Worm (Caenorhabditis elegans) whole organism, young adult: Measurements from ENCODE around the gene C15H11.1.

Source experiments
- egrh-3 ChIP-seq: fragments of 200-800 bp; sonication (Bioruptor generic); IDR thresholded peaks from 2 replicates; pipeline ENCODE4 v1.3.6; 2022; ENCODE audit warnings: missing genetic modification reagents, missing genetic modification characterization, missing compliant biosample characterization
- hlh-26 ChIP-seq: fragments of 200-800 bp; sonication (Bioruptor generic); conservative IDR thresholded peaks from 2 replicates; pipeline ENCODE4 v1.3.6; 2022; ENCODE audit warnings: missing genetic modification reagents, missing genetic modification characterization, missing compliant biosample characterization
- hsf-1 ChIP-seq: fragments of 200-800 bp; sonication (Bioruptor generic); IDR thresholded peaks from 2 replicates; pipeline ENCODE4 v1.3.6; 2022; ENCODE audit warnings: missing genetic modification reagents, missing genetic modification characterization, missing compliant biosample characterization
- sdz-38 ChIP-seq: sonication (generic microtip); optimal IDR thresholded peaks from 2 replicates; lab custom pipeline; 2016; ENCODE audit warnings: missing genotype, missing genetic modification characterization, missing compliant biosample characterization
- unc-130 ChIP-seq: sonication (generic microtip); optimal IDR thresholded peaks from 2 replicates; lab custom pipeline; 2016; ENCODE audit warnings: missing genetic modification reagents, missing genetic modification characterization, missing compliant biosample characterization
- zfh-2 ChIP-seq: fragments of 200-800 bp; sonication (Bioruptor generic); conservative IDR thresholded peaks from 2 replicates; pipeline ENCODE4 v1.3.6; 2022; ENCODE audit warnings: missing genetic modification reagents, missing genetic modification characterization, missing compliant biosample characterization
- ztf-18 ChIP-seq: sonication (generic microtip); optimal IDR thresholded peaks from 2 replicates; lab custom pipeline; 2016; ENCODE audit warnings: missing genotype, mild to moderate bottlenecking, missing genetic modification characterization, missing compliant biosample characterization

Gene C15H11.1

ce11 chrV:14440841-14441240 lies 47.2 kb downstream of the C15H11.1 start, which contains the start of gene F23B12.4:
Gene F23B12.4, plus strand, starts transcription at chrV:14441141.
- TF ChIP-seq hlh-26 (GFP tag; lab: Robert Waterston, UW) (no peak), unc-130 (GFP tag; lab: Kevin White, UChicago) (no peak), egrh-3 (no peak), sdz-38 (tag; lab: Kevin White, UChicago) (no peak), hsf-1 (GFP tag; lab: Robert Waterston, UW) (no peak), ztf-18 (tag; lab: Kevin White, UChicago) (no peak), zfh-2 (GFP tag; lab: Robert Waterston, UW) (no peak)
